1 fruit fly cellular context compared by ENCODE assay signal in the genomic region with DNA sequence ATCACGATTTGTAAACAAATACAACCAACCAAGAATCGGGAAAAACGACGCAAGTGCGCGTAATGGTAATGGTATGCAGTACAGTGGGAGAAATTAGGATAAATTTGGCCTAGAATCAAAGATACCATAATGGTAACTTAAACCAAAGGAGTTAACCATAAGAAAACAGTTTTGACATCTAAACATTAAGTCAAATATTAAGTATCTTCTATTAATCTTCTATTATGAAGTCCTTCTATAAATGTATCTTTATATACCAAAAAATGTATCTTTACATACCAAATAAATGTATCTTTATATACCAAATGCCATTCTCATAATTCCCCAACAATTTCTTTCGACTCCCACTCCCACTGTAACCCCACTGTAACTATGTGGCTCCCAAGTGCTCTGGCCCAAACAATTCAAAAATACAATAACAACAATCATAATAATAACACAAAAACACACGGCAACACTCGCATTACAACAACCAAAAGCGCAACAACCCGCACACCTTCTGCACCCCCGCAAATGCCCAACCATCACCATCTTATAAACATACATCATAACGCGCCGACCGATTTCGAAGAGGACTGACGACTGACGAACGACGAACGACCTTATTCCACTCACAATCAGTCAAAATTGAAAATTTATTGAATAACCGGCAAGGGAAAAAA.
TF ChIP-seq lines count a peak whose summit lies in the region.

No protein-coding gene starts in this region.

TF ChIP-seq in whole organism, embryonic, 481 proteins besides CTCF, POLR2A, EP300 and RAD21 (continued from another document):
- TF ChIP-seq CG30403 (GFP tag; optimal IDR thresholded peaks at IDR 0.05; lab: Kevin White, UChicago) = peak; percentile 2
- no peak for TF ChIP-seq CG15514 (GFP tag; optimal IDR thresholded peaks at IDR 0.05; lab: Kevin White, UChicago)
- no peak for TF ChIP-seq nerfin-1 (tag; optimal IDR thresholded peaks at IDR 0.05; lab: Kevin White, UChicago)
- no peak for TF ChIP-seq CG11723 (GFP tag; optimal IDR thresholded peaks at IDR 0.05; lab: Kevin White, UChicago)
- TF ChIP-seq sd (tag; optimal IDR thresholded peaks at IDR 0.05; lab: Kevin White, UChicago) = peak; percentile 36
- peak; percentile 40 for TF ChIP-seq CG2712 (tag; optimal IDR thresholded peaks at IDR 0.05; lab: Kevin White, UChicago)
- TF ChIP-seq grau (tag; optimal IDR thresholded peaks at IDR 0.05; lab: Kevin White, UChicago) = peak; percentile 31
- no peak for TF ChIP-seq wor (GFP tag; IDR thresholded peaks at IDR 0.05; lab: Robert Waterston, UW)
- TF ChIP-seq CG7372 (GFP tag; IDR thresholded peaks at IDR 0.05; lab: Robert Waterston, UW) = no peak
- TF ChIP-seq sob (GFP tag; IDR thresholded peaks at IDR 0.05; lab: Robert Waterston, UW) = no peak
- no peak for TF ChIP-seq CG1792 (GFP tag; optimal IDR thresholded peaks at IDR 0.05; lab: Kevin White, UChicago)
- TF ChIP-seq dmrt99B (tag; optimal IDR thresholded peaks at IDR 0.05; lab: Kevin White, UChicago) = peak; percentile 52
- TF ChIP-seq CG10267 (tag; optimal IDR thresholded peaks at IDR 0.05; lab: Kevin White, UChicago) = peak; percentile 18
- 0 out of 2 replicates have a peak, but pooled peaks have one; percentile 40 for TF ChIP-seq Xrp1 (GFP tag; IDR thresholded peaks at IDR 0.05; lab: Robert Waterston, UW)
- TF ChIP-seq row (GFP tag; IDR thresholded peaks at IDR 0.05; lab: Robert Waterston, UW) = peak; percentile 13; the same call in 1 of the 3 replicates
- TF ChIP-seq CG2678 (tag; optimal IDR thresholded peaks at IDR 0.05; lab: Kevin White, UChicago) = peak; percentile 33
- TF ChIP-seq CG13424 (tag; optimal IDR thresholded peaks at IDR 0.05; lab: Kevin White, UChicago) = peak; percentile 26
- no peak for TF ChIP-seq emc (GFP tag; optimal IDR thresholded peaks at IDR 0.05; lab: Kevin White, UChicago)
- no peak for TF ChIP-seq caup (GFP tag; optimal IDR thresholded peaks at IDR 0.05; lab: Kevin White, UChicago; ENCODE audit: severe bottlenecking)
- peak; percentile 24 for TF ChIP-seq PHDP (tag; optimal IDR thresholded peaks at IDR 0.05; lab: Kevin White, UChicago)
- TF ChIP-seq CG15269 (tag; optimal IDR thresholded peaks at IDR 0.05; lab: Kevin White, UChicago) = peak; percentile 5
- no peak for TF ChIP-seq chinmo (GFP tag; IDR thresholded peaks at IDR 0.05; lab: Robert Waterston, UW; ENCODE audit: partially characterized antibody)
- peak; percentile 30 for TF ChIP-seq CG4707 (GFP tag; optimal IDR thresholded peaks at IDR 0.05; lab: Kevin White, UChicago)
- TF ChIP-seq gcm (GFP tag; optimal IDR thresholded peaks at IDR 0.05; lab: Kevin White, UChicago) = peak; percentile 34
- TF ChIP-seq CG33557 (GFP tag; optimal IDR thresholded peaks at IDR 0.05; lab: Kevin White, UChicago) = peak; percentile 2
- 0 out of 2 replicates have a peak, but pooled peaks have one; percentile 6 for TF ChIP-seq CG17328 (GFP tag; IDR thresholded peaks at IDR 0.05; lab: Robert Waterston, UW)
- no peak for TF ChIP-seq Ets97D (GFP tag; optimal IDR thresholded peaks at IDR 0.05; lab: Kevin White, UChicago)
- peak; percentile 41 for TF ChIP-seq unpg (GFP tag; optimal IDR thresholded peaks at IDR 0.05; lab: Kevin White, UChicago)
- no peak for TF ChIP-seq sc (optimal IDR thresholded peaks at IDR 0.05; lab: Kevin White, UChicago)
- peak; percentile 16 for TF ChIP-seq sc (GFP tag; optimal IDR thresholded peaks at IDR 0.05; lab: Kevin White, UChicago)
- no peak for TF ChIP-seq tna (GFP tag; IDR thresholded peaks at IDR 0.05; lab: Robert Waterston, UW; ENCODE audit: partially characterized antibody)
- peak; percentile 36 for TF ChIP-seq nmo (GFP tag; optimal IDR thresholded peaks at IDR 0.05; lab: Kevin White, UChicago)
- no peak for TF ChIP-seq otp (GFP tag; IDR thresholded peaks at IDR 0.05; lab: Robert Waterston, UW)
- peak in 1 of 3 experiments; percentile 68 for TF ChIP-seq lola (GFP tag; optimal IDR thresholded peaks at IDR 0.05; lab: Kevin White, UChicago)
- TF ChIP-seq CG7987 (GFP tag; optimal IDR thresholded peaks at IDR 0.05; lab: Kevin White, UChicago) = no peak
- no peak for TF ChIP-seq CG17568 (GFP tag; optimal IDR thresholded peaks at IDR 0.05; lab: Kevin White, UChicago)
- TF ChIP-seq Ptx1 (GFP tag; IDR thresholded peaks at IDR 0.05; lab: Robert Waterston, UW) = 0 out of 2 replicates have a peak, but pooled peaks have one; percentile 31
- TF ChIP-seq CG14710 (tag; optimal IDR thresholded peaks at IDR 0.05; lab: Kevin White, UChicago) = peak; percentile 21
- TF ChIP-seq CG2199 (GFP tag; IDR thresholded peaks at IDR 0.05; lab: Robert Waterston, UW) = 0 out of 3 replicates have a peak, but pooled peaks have one; percentile 23
- peak; percentile 43 for TF ChIP-seq Sox102F (GFP tag; optimal IDR thresholded peaks at IDR 0.05; lab: Kevin White, UChicago)
- peak; percentile 2 for TF ChIP-seq ewg (GFP tag; optimal IDR thresholded peaks at IDR 0.05; lab: Kevin White, UChicago)
- TF ChIP-seq dmrt11E (tag; optimal IDR thresholded peaks at IDR 0.05; lab: Kevin White, UChicago) = peak; percentile 52
- TF ChIP-seq bsh (GFP tag; optimal IDR thresholded peaks at IDR 0.05; lab: Kevin White, UChicago) = peak in 1 of 2 experiments; percentile 60
- no peak for TF ChIP-seq CG7357 (GFP tag; IDR thresholded peaks at IDR 0.05; lab: Robert Waterston, UW)
- peak; percentile 54 for TF ChIP-seq crol (GFP tag; IDR thresholded peaks at IDR 0.05; lab: Robert Waterston, UW)
- peak; percentile 42 for TF ChIP-seq CG12391 (tag; optimal IDR thresholded peaks at IDR 0.05; lab: Kevin White, UChicago)
- peak; percentile 46 for TF ChIP-seq fd96Cb (tag; optimal IDR thresholded peaks at IDR 0.05; lab: Kevin White, UChicago)
- peak; percentile 51 for TF ChIP-seq CG7839 (tag; optimal IDR thresholded peaks at IDR 0.05; lab: Kevin White, UChicago)
- no peak for TF ChIP-seq Camta (GFP tag; optimal IDR thresholded peaks at IDR 0.05; lab: Kevin White, UChicago)
- TF ChIP-seq CG18262 (tag; optimal IDR thresholded peaks at IDR 0.05; lab: Kevin White, UChicago) = peak; percentile 54
- TF ChIP-seq Hr39 (optimal IDR thresholded peaks at IDR 0.05; lab: Kevin White, UChicago) = no peak
- TF ChIP-seq CG1603 (tag; optimal IDR thresholded peaks at IDR 0.05; lab: Kevin White, UChicago) = peak; percentile 3
